Worm (Caenorhabditis elegans) whole organism, L4 larva: ENCODE measurements around the gene sru-24.

ENCODE experiments used
- fos-1 ChIP-seq: fragments of 150-350 bp; optimal IDR thresholded peaks from 2 replicates; lab custom pipeline; 2014; ENCODE audit warnings: missing biosample characterization, missing genetic modification characterization
- mes-2 ChIP-seq: sonication (generic microtip); optimal IDR thresholded peaks from 2 replicates; lab custom pipeline; 2016; ENCODE audit warnings: missing genotype, mild to moderate bottlenecking, missing genetic modification characterization, missing compliant biosample characterization; ENCODE audit not compliant: poor library complexity, severe bottlenecking
- nhr-11 ChIP-seq: fragments of 150-350 bp; optimal IDR thresholded peaks from 2 replicates; lab custom pipeline; 2014; ENCODE audit warnings: missing biosample characterization, missing genetic modification characterization

sru-24 gene

DNA sequence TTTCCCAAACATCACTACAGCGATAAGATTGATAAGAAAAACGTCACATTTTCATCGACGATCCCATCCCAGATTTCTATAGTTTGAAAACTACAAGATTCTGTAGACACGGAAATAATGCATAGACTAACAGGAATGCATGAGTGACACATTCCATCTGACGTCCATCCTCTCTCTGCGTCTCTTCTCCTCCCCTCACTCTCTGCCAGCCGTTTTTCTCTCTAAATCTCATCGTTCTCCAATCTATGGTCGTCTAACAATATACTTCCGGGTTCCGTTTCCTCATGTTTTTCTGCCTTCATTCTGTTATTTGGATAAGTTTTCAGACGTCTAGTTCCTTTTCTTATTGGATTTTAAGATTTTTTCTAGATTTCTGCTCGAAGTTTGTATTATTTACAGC lies 52.2 kb downstream of the sru-24 start, which contains the start of gene F48G7.4 (continued):
- no peak for TF ChIP-seq fos-1 (tag; lab: Kevin White, UChicago)

- TF ChIP-seq nhr-11 (tag; lab: Kevin White, UChicago) (peak; percentile 12), mes-2 (no peak)
- TF ChIP-seq, all 104 proteins: peak for 1
Observed at ce11 chrV:617917-618316, 53.3 kb downstream of the sru-24 start.
